Worm (Caenorhabditis elegans): Measurements from ENCODE around the gene srx-86.
A peak's percentile ranks its signal among the peaks of the same experiment; 100 is the strongest.

srx-86 gene

DNA sequence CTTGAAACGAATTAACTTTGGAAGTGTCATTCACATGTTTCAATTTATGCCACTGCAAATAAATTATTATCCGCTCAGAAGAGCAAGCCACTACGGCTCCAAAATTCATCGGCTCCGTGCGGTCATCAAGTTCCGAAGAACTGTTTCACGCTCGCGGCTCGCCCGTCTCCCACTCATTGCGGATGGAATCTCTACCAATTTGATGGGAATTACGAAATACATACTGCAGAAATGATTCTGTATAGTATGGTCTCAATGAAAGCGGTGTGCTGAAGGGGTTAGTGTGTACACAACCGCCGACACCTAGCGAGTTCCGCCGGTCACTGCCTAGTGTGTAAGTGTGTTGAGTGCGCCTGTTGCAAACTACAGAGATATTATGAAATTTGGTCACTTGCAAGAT lies 22.4 kb downstream of the srx-86 start (continued):
- TF ChIP-seq B0035.1 (tag; optimal IDR thresholded peaks at IDR 0.05) (no peak), ceh-100 (GFP tag; IDR thresholded peaks at IDR 0.05) (peak; percentile 51), Y53G8AR.9 (GFP tag; conservative IDR thresholded peaks at IDR 0.05) (no peak), unc-130 (GFP tag; optimal IDR thresholded peaks at IDR 0.05) (no peak), atf-7 (tag; optimal IDR thresholded peaks at IDR 0.05) (no peak), F49E8.2 (tag; optimal IDR thresholded peaks at IDR 0.05; ENCODE audit: insufficient read depth) (peak; percentile 56), sdz-38 (tag; optimal IDR thresholded peaks at IDR 0.05) (no peak), dpl-1 (GFP tag; optimal IDR thresholded peaks at IDR 0.05) (no peak), bed-1 (GFP tag; IDR thresholded peaks at IDR 0.05) (no peak), rec-8 (tag; optimal IDR thresholded peaks at IDR 0.05) (peak in 1 of 2 experiments; percentile 22), F39B2.1 (GFP tag; IDR thresholded peaks at IDR 0.05) (no peak), tbp1 (GFP tag; optimal IDR thresholded peaks at IDR 0.05) (peak; percentile 71)

ce11 chrV:11589433-11589832 lies 26.7 kb downstream of the srx-86 start, which contains the start of gene srx-82:
Gene srx-82 (plus strand): TSS chrV:11589733.
- TF ChIP-seq ekl-4 (GFP tag; IDR thresholded peaks at IDR 0.05) (no peak), Y67H2A.10 (GFP tag; conservative IDR thresholded peaks at IDR 0.05) (no peak), D2030.7 (GFP tag; IDR thresholded peaks at IDR 0.05) (no peak), ceh-40 (GFP tag; IDR thresholded peaks at IDR 0.05) (no peak), F37B4.10 (GFP tag; IDR thresholded peaks at IDR 0.05) (no peak), ama-1 (optimal IDR thresholded peaks at IDR 0.05) (no peak), ama-1 (GFP tag; optimal IDR thresholded peaks at IDR 0.05) (no peak), B0019.2 (GFP tag; conservative IDR thresholded peaks at IDR 0.05) (no peak), lir-1 (GFP tag; conservative IDR thresholded peaks at IDR 0.05) (no peak), nhr-80 (tag; optimal IDR thresholded peaks at IDR 0.05) (no peak), rcor-1 (GFP tag; IDR thresholded peaks at IDR 0.05) (no peak), zim-3 (tag; optimal IDR thresholded peaks at IDR 0.05) (no peak)

ce11 chrV:11593427-11593826 lies 30.7 kb downstream of the srx-86 start, which contains the start of gene srx-80:
Gene srx-80 (plus strand): TSS chrV:11593727.
- no peak for TF ChIP-seq lin-26 (GFP tag; IDR thresholded peaks at IDR 0.05)
- no peak for TF ChIP-seq ceh-91 (GFP tag; IDR thresholded peaks at IDR 0.05)
- no peak for TF ChIP-seq ceh-100 (GFP tag; IDR thresholded peaks at IDR 0.05)
- TF ChIP-seq lin-35 (GFP tag; optimal IDR thresholded peaks at IDR 0.05): no peak
- TF ChIP-seq ets-4 (GFP tag; optimal IDR thresholded peaks at IDR 0.05): no peak
- no peak for TF ChIP-seq madf-3 (GFP tag; IDR thresholded peaks at IDR 0.05)
- TF ChIP-seq ZK185.1 (tag; optimal IDR thresholded peaks at IDR 0.05; ENCODE audit: poor library complexity, severe bottlenecking): no peak
- no peak for TF ChIP-seq tbp1 (GFP tag; optimal IDR thresholded peaks at IDR 0.05)

DNA sequence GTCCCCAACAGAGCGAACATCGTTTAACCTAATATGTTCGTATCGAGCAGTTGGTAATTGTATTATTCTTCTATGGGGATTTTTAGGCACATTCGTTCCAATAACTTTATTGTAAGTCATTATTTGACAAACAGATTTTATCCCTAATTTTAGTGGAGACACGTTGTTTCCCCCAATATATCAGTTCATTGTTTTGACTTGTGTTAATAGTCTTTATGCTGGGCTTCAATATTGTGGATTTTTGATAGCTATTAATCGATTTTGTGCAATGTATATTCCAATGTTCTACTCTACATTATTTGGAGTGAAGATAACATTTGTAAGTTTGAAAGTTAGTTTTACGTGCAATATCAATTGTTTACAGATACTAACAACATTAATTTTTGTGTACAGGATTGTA lies 31.1 kb downstream of the srx-86 start:
- TF ChIP-seq attf-3 (GFP tag; conservative IDR thresholded peaks at IDR 0.05) (no peak), F33H1.4 (GFP tag; IDR thresholded peaks at IDR 0.05) (no peak)

- TF ChIP-seq rec-8 (tag; optimal IDR thresholded peaks at IDR 0.05) (no peak), Y95B8A.8 (GFP tag; IDR thresholded peaks at IDR 0.05) (no peak)
Measured at ce11 chrV:11598807-11599206, 36.1 kb downstream of the srx-86 start, which contains the start of gene srx-84. Gene srx-84 (plus strand): TSS chrV:11599107.
